Worm (Caenorhabditis elegans): Measurements from ENCODE around the gene col-99.

DNA sequence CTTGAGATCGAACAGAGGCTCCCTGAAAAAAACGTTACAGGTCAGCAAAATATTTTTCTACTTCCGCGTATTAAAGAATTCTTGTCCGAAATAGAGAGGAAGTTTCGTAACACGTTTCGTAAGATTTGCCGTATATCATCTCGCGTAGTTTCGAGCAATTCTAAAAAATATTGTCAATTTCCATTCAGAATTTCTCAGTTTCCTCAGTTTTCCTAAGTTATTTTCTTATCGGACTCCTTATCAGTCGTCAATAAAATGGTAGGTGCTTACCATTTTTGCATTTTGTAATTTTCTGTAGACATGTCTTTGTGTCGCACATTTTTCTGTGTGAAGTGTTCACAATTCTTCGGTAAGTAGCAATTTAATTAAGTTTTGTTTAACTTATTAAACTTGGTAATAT is 12.1 kb upstream of the col-99 start, which contains the start of gene Y38C1AA.19:
- TF ChIP-seq pqm-1 (tag; optimal IDR thresholded peaks at IDR 0.05) (no peak), nfya-1 (tag; optimal IDR thresholded peaks at IDR 0.05) (no peak), ceh-9 (tag; optimal IDR thresholded peaks at IDR 0.05) (no peak), hlh-13 (GFP tag; optimal IDR thresholded peaks at IDR 0.05) (no peak), fkh-6 (tag; optimal IDR thresholded peaks at IDR 0.05) (no peak), sox-4 (tag; optimal IDR thresholded peaks at IDR 0.05) (no peak), ref-2 (tag; optimal IDR thresholded peaks at IDR 0.05) (no peak), C38D4.7 (GFP tag; optimal IDR thresholded peaks at IDR 0.05) (no peak), pat-9 (tag; optimal IDR thresholded peaks at IDR 0.05) (no peak), ama-1 (optimal IDR thresholded peaks at IDR 0.05) (no peak), zip-5 (tag; optimal IDR thresholded peaks at IDR 0.05) (no peak), Y22D7AL.16 (tag; optimal IDR thresholded peaks at IDR 0.05) (no peak)
